Worm (Caenorhabditis elegans): ENCODE measurements around the gene F47B7.4.

DNA sequence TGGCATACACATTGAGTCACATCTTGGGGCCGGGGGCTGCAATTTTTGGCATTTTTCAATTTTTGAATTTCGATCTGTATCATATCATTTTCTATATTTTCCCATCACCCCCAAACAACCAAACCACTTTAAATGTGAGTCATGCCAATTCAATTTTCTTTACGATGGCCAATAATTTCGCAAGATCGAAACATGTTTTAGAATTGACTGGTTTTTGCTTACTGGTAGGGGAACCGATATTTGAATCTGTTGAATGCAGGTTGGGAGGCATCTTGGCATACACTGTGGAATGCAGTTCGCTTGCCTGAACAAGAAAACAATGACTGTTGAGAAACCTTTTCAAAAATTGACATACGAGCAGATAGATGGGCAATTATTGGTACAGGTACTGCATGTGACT is 24.6 kb upstream of the F47B7.4 start:
- TF ChIP-seq dao-5 (tag; optimal IDR thresholded peaks at IDR 0.05), result no peak
- no peak for TF ChIP-seq him-1 (tag; optimal IDR thresholded peaks at IDR 0.05)

Measured in whole organism, L4/young adult.